Worm (Caenorhabditis elegans): ENCODE results near the gene set-4.

The set-4 gene

ce11 chrII:6344513-6344912 lies 13.4 kb upstream of the set-4 start:
- TF ChIP-seq fkh-8 (tag; optimal IDR thresholded peaks at IDR 0.05) (no peak), swsn-7 (tag; optimal IDR thresholded peaks at IDR 0.05) (no peak), fkh-10 (GFP tag; optimal IDR thresholded peaks at IDR 0.05) (no peak), irx-1 (tag; optimal IDR thresholded peaks at IDR 0.05) (no peak), snpc-4 (tag; optimal IDR thresholded peaks at IDR 0.05) (no peak)

ce11 chrII:6343893-6344292 lies 12.8 kb upstream of the set-4 start, which contains the start of gene txt-18:
Gene txt-18 (plus strand): TSS chrII:6344072.
- TF ChIP-seq lin-13 (GFP tag; optimal IDR thresholded peaks at IDR 0.05) = peak; percentile 23
- peak; percentile 19 for TF ChIP-seq nhr-47 (tag; optimal IDR thresholded peaks at IDR 0.05)
- TF ChIP-seq aha-1 (tag; optimal IDR thresholded peaks at IDR 0.05) = no peak
- no peak for TF ChIP-seq nhr-19 (GFP tag; conservative IDR thresholded peaks at IDR 0.05)
- TF ChIP-seq mab-9 (GFP tag; IDR thresholded peaks at IDR 0.05) = no peak
- TF ChIP-seq C16A3.4 (tag; optimal IDR thresholded peaks at IDR 0.05) = no peak
- peak; percentile 69 for TF ChIP-seq lin-14 (GFP tag; optimal IDR thresholded peaks at IDR 0.05)
- peak; percentile 51 for TF ChIP-seq snu-23 (GFP tag; optimal IDR thresholded peaks at IDR 0.05)
- no peak for TF ChIP-seq F16B12.6 (tag; optimal IDR thresholded peaks at IDR 0.05)
- TF ChIP-seq elt-3 (tag; optimal IDR thresholded peaks at IDR 0.05) = peak in 1 of 6 experiments; percentile 32
- TF ChIP-seq alr-1 (tag; optimal IDR thresholded peaks at IDR 0.05; ENCODE audit: borderline replicate concordance) = no peak
- peak; percentile 9 to 13 for TF ChIP-seq efl-1 (optimal IDR thresholded peaks at IDR 0.05)
- TF ChIP-seq efl-1 (GFP tag; optimal IDR thresholded peaks at IDR 0.05 in 1 of 2) = no peak
- TF ChIP-seq nhr-71 (tag; optimal IDR thresholded peaks at IDR 0.05) = peak; percentile 52
- no peak for TF ChIP-seq hlh-4 (tag; optimal IDR thresholded peaks at IDR 0.05)
- TF ChIP-seq unc-130 (tag; optimal IDR thresholded peaks at IDR 0.05) = no peak
- no peak for TF ChIP-seq nhr-84 (tag; optimal IDR thresholded peaks at IDR 0.05)
- peak; percentile 45 for TF ChIP-seq dsc-1 (tag; optimal IDR thresholded peaks at IDR 0.05)
- peak in 1 of 2 experiments; percentile 59 for TF ChIP-seq lsy-2 (tag; optimal IDR thresholded peaks at IDR 0.05)
- no peak for TF ChIP-seq ztf-4 (tag; optimal IDR thresholded peaks at IDR 0.05)
- TF ChIP-seq blmp-1 (tag; optimal IDR thresholded peaks at IDR 0.05) = peak; percentile 90
- TF ChIP-seq rnt-1 (tag; optimal IDR thresholded peaks at IDR 0.05) = peak; percentile 4
- TF ChIP-seq lin-35 (GFP tag; optimal IDR thresholded peaks at IDR 0.05) = peak in 1 of 2 experiments; percentile 13
- TF ChIP-seq mdl-1 (tag; optimal IDR thresholded peaks at IDR 0.05) = no peak
- peak; percentile 47 for TF ChIP-seq nhr-20 (tag; optimal IDR thresholded peaks at IDR 0.05)
- TF ChIP-seq ceh-63 (GFP tag; optimal IDR thresholded peaks at IDR 0.05) = no peak
- TF ChIP-seq nhr-85 (tag) = peak; percentile 22
- TF ChIP-seq swsn-7 (tag; optimal IDR thresholded peaks at IDR 0.05) = peak; percentile 1
- no peak for TF ChIP-seq ceh-82 (tag; optimal IDR thresholded peaks at IDR 0.05)

- TF ChIP-seq nhr-47 (tag; optimal IDR thresholded peaks at IDR 0.05) = peak; percentile 36
- no peak for TF ChIP-seq lin-15B (tag; optimal IDR thresholded peaks at IDR 0.05)
- peak; percentile 74 for TF ChIP-seq dsc-1 (tag; optimal IDR thresholded peaks at IDR 0.05)
- TF ChIP-seq Y116A8C.19 (tag; optimal IDR thresholded peaks at IDR 0.05; ENCODE audit: borderline replicate concordance) = no peak
- TF ChIP-seq nhr-71 (tag; optimal IDR thresholded peaks at IDR 0.05) = peak; percentile 64
- TF ChIP-seq fkh-8 (tag; optimal IDR thresholded peaks at IDR 0.05) = peak; percentile 96
- peak; percentile 5 for TF ChIP-seq nhr-77 (tag; optimal IDR thresholded peaks at IDR 0.05)
- no peak for TF ChIP-seq elt-2 (tag; optimal IDR thresholded peaks at IDR 0.05)
- TF ChIP-seq nhr-19 (GFP tag; conservative IDR thresholded peaks at IDR 0.05) = no peak
- peak; percentile 24 for TF ChIP-seq lin-14 (GFP tag; optimal IDR thresholded peaks at IDR 0.05)
- TF ChIP-seq nhr-20 (tag; optimal IDR thresholded peaks at IDR 0.05) = peak; percentile 9
- TF ChIP-seq snu-23 (GFP tag; optimal IDR thresholded peaks at IDR 0.05) = peak; percentile 4
These were observed 11.3 kb upstream of the set-4 start for ce11 chrII:6342455-6342854.

DNA sequence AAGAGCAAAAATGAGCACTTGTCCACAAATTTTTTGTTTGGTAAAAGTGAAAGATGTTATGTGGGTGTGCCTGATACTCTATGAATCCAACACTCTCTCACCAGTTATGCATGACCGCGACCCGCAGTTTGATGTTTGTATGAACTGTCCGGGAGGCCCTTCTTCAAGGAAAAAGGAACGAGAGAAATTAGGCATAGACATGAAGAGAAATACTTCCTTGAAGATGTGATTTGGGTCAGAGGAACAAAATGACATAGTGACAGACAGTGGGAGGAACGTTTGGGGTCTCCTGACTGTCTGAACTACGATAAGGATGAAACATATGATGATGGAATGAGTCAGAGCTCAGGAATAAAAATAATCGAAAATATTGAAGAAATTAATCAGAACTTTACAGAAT lies 9.9 kb upstream of the set-4 start:
- TF ChIP-seq fkh-8 (tag; optimal IDR thresholded peaks at IDR 0.05) = no peak
- no peak for TF ChIP-seq lin-39 (tag; optimal IDR thresholded peaks at IDR 0.05)
- peak; percentile 14 for TF ChIP-seq nhr-85 (tag)
- peak; percentile 79 for TF ChIP-seq blmp-1 (tag; optimal IDR thresholded peaks at IDR 0.05)
- no peak for TF ChIP-seq sox-4 (tag; optimal IDR thresholded peaks at IDR 0.05)
- TF ChIP-seq lin-14 (GFP tag; optimal IDR thresholded peaks at IDR 0.05) = peak; percentile 18
- no peak for TF ChIP-seq unc-62 (GFP tag; optimal IDR thresholded peaks at IDR 0.05)
